Worm (Caenorhabditis elegans): Measurements from ENCODE around the gene cap-2.

The cap-2 gene

DNA sequence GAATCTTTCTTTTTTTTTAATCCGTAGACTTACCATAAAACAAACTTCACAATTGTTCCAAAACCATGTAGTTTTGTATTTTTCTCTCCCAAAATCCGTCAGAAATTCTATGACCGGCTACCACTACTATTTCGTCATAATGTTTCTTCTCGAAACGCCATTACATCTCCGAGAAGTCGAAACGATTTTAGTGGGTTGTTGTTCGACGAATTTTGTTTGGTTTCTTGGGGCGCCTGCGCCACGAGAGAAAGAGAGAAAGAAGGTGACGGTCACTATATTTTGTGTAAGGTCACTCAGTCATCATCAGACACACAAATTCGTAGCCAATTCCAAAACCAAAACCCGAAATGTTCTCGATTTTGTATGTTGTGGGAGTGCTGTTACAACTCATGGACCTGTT is 18.1 kb downstream of the cap-2 start (continued):
- TF ChIP-seq ces-1 (GFP tag; optimal IDR thresholded peaks at IDR 0.05): no peak

DNA sequence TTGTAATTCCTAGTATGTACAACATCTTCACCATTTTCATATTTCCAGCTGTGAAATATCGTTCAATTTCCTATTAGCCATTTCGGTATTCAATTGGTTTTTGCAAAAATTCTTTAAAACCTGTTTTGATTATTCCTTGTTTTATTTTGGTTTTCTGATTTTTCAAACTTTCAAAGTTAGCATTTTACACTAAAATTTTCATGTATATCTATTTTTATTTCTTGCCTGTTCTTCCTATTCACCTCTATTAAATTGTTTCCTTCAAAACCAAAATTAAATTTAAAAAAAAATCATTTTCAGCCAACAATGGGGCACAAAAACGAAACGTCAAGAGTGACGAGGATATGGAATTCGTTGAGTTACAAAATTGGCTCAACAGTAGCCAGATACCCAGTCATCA is 20.0 kb downstream of the cap-2 start, which contains the start of gene ptr-8:
Gene ptr-8, plus strand, starts transcription at position 301 of the 400 bp plus-strand sequence.
- TF ChIP-seq nhr-85 (tag): peak; percentile 33
- TF ChIP-seq nhr-47 (tag; optimal IDR thresholded peaks at IDR 0.05): no peak
- no peak for TF ChIP-seq hlh-4 (tag; optimal IDR thresholded peaks at IDR 0.05)
- TF ChIP-seq unc-30 (tag; optimal IDR thresholded peaks at IDR 0.05): no peak
- TF ChIP-seq efl-1 (optimal IDR thresholded peaks at IDR 0.05): no peak
- TF ChIP-seq efl-1 (GFP tag; optimal IDR thresholded peaks at IDR 0.05 in 1 of 2): peak in 1 of 2 experiments; percentile 72
- no peak for TF ChIP-seq ces-1 (GFP tag; optimal IDR thresholded peaks at IDR 0.05)
- TF ChIP-seq efl-3 (GFP tag; optimal IDR thresholded peaks at IDR 0.05): no peak

DNA sequence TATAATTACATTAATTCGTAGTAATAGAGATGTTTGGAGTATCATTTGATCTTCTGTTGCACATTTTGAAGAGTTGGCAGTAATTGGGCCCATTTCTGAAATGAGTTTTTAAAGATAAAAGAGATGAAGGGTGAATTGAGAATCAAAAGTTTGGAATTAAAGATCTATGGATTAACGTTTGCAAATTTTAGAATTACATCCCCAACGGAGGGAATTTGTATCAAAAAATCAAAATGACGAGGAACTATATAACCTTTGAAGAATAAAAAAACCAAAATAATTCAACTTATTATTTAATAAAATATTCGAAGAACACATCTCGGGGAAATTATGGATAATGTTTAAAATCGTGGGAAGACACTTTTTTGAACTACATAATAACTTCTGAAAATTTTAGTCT is 26.0 kb downstream of the cap-2 start, which contains the start of gene sra-10:
Gene sra-10, minus strand, starts transcription at position 101 of the 400 bp plus-strand sequence.
- no peak for TF ChIP-seq elt-3 (tag; optimal IDR thresholded peaks at IDR 0.05)
- TF ChIP-seq nhr-47 (tag; optimal IDR thresholded peaks at IDR 0.05): no peak
- no peak for TF ChIP-seq dpl-1 (GFP tag; optimal IDR thresholded peaks at IDR 0.05)
- no peak for TF ChIP-seq snpc-4 (tag; optimal IDR thresholded peaks at IDR 0.05)
- no peak for TF ChIP-seq fkh-10 (GFP tag; optimal IDR thresholded peaks at IDR 0.05)
- no peak for TF ChIP-seq grh-1 (GFP tag; IDR thresholded peaks at IDR 0.05)
- no peak for TF ChIP-seq zip-4 (GFP tag; optimal IDR thresholded peaks at IDR 0.05)
- TF ChIP-seq isw-1 (GFP tag; IDR thresholded peaks at IDR 0.05): no peak

DNA sequence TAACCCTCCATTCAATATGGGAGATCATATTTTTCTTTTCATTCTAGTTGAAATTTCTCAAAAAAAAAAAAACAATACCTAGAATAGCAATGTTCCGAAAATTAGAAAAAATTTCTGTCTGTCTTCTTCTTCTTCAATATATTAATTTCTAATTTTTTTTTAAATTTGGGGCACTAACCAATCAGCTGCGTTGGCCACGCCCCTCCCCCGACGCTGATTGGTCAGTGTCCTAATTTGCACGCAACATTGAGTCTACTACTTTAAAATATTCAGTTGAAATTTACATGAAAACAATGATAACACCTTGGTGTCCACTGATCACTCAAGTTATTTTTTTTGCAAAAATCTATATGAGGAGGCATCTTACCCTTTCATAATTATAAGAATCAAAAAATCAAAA is 27.0 kb downstream of the cap-2 start:
- no peak for TF ChIP-seq efl-1 (optimal IDR thresholded peaks at IDR 0.05)
- no peak for TF ChIP-seq efl-1 (GFP tag; optimal IDR thresholded peaks at IDR 0.05 in 1 of 2)

DNA sequence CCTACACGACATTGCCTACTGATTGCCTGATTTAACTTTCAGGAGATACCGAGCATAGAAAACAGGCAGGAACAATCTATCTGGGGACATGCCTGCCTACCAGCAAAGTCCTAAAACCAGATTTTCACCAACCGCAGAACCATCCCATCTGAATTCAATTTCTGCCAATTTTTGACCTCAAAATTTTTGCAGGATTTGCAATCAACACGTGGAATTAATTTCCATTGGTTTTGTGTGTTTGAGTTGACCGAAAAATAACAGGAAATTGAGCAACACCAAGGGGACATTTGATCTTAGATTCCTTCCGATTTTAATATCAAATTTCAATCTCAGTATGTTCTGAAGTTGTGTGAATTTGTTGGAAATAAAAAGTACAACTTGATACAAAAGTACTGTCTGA is 30.0 kb downstream of the cap-2 start:
- TF ChIP-seq nhr-20 (tag; optimal IDR thresholded peaks at IDR 0.05) (no peak), zag-1 (tag; optimal IDR thresholded peaks at IDR 0.05) (no peak), pqm-1 (tag; optimal IDR thresholded peaks at IDR 0.05) (no peak), ceh-88 (GFP tag; IDR thresholded peaks at IDR 0.05) (no peak), nhr-90 (tag; optimal IDR thresholded peaks at IDR 0.05; ENCODE audit: poor library complexity) (no peak), fkh-4 (tag; optimal IDR thresholded peaks at IDR 0.05; ENCODE audit: borderline replicate concordance) (peak; percentile 63), ceh-8 (GFP tag; optimal IDR thresholded peaks at IDR 0.05) (no peak), fos-1 (tag; optimal IDR thresholded peaks at IDR 0.05) (no peak), nhr-12 (tag; optimal IDR thresholded peaks at IDR 0.05) (no peak), dsc-1 (tag; optimal IDR thresholded peaks at IDR 0.05) (peak; percentile 93)

DNA sequence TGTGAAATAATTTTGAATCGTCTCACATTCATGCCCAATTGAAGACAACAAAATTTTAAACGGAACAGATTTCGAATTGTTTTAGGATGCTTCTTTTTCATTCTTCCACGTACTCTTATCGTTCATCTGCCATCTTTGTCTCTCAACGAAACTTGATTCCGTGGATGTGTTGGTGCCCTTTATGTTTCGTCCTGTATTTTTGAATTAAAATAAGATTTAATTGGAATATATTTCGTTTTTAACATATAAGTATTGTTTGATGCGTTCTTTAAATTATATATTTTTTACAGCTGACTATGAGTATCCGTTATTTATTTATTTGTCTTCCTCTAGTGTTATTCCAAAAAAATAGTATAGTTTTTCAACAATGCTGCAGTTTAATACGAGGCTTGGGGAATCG is 33.1 kb downstream of the cap-2 start, which contains the start of gene gly-1:
Gene gly-1, minus strand, starts transcription at position 101 of the 400 bp plus-strand sequence.
- TF ChIP-seq elt-3 (tag; optimal IDR thresholded peaks at IDR 0.05): no peak
- no peak for TF ChIP-seq lin-13 (GFP tag; optimal IDR thresholded peaks at IDR 0.05)
- TF ChIP-seq rnt-1 (tag; optimal IDR thresholded peaks at IDR 0.05): no peak
- TF ChIP-seq lin-35 (GFP tag; optimal IDR thresholded peaks at IDR 0.05): no peak
- no peak for TF ChIP-seq mep-1 (tag; optimal IDR thresholded peaks at IDR 0.05)
- TF ChIP-seq nhr-20 (tag; optimal IDR thresholded peaks at IDR 0.05): no peak
- no peak for TF ChIP-seq lin-15B (tag; optimal IDR thresholded peaks at IDR 0.05)
- no peak for TF ChIP-seq snu-23 (GFP tag; optimal IDR thresholded peaks at IDR 0.05)
- TF ChIP-seq sup-37 (GFP tag; optimal IDR thresholded peaks at IDR 0.05): no peak
- no peak for TF ChIP-seq fkh-10 (GFP tag; optimal IDR thresholded peaks at IDR 0.05)
- TF ChIP-seq mef-2 (tag; optimal IDR thresholded peaks at IDR 0.05): no peak
- no peak for TF ChIP-seq ets-5 (GFP tag; IDR thresholded peaks at IDR 0.05)
- TF ChIP-seq unc-62 (GFP tag; optimal IDR thresholded peaks at IDR 0.05): no peak
- no peak for TF ChIP-seq ama-1 (optimal IDR thresholded peaks at IDR 0.05)
- TF ChIP-seq C34B4.2 (tag; optimal IDR thresholded peaks at IDR 0.05): no peak
- no peak for TF ChIP-seq nhr-237 (tag; optimal IDR thresholded peaks at IDR 0.05)
- TF ChIP-seq isw-1 (GFP tag; IDR thresholded peaks at IDR 0.05): no peak
- no peak for TF ChIP-seq ceh-90 (tag; optimal IDR thresholded peaks at IDR 0.05)
- TF ChIP-seq egl-13 (tag; optimal IDR thresholded peaks at IDR 0.05): no peak

Measured in whole organism, L1 larva.